Worm (Caenorhabditis elegans): ENCODE data around the gene pqn-54.

- TF ChIP-seq pbrm-1 (GFP tag; IDR thresholded peaks at IDR 0.05) (no peak), hmg-1.2 (GFP tag; IDR thresholded peaks at IDR 0.05) (no peak), snpc-3.4 (tag; optimal IDR thresholded peaks at IDR 0.05) (no peak), ZK185.1 (tag; optimal IDR thresholded peaks at IDR 0.05; ENCODE audit: poor library complexity, severe bottlenecking) (no peak), ets-4 (GFP tag; optimal IDR thresholded peaks at IDR 0.05) (no peak), hmg-20 (GFP tag; IDR thresholded peaks at IDR 0.05) (no peak)
These were observed 10.0 kb upstream of the pqn-54 start, which contains the start of gene chil-14 for ce11 chrV:1454762-1455161.
